Worm (Caenorhabditis elegans): ENCODE data around the gene srg-46.

ce11 chrV:13369663-13370062, 6.1 kb downstream of the srg-46 start:
- TF ChIP-seq lin-11 (tag; optimal IDR thresholded peaks at IDR 0.05) (no peak), blmp-1 (tag; optimal IDR thresholded peaks at IDR 0.05; ENCODE audit: insufficient read depth) (no peak), lsy-2 (tag; optimal IDR thresholded peaks at IDR 0.05) (no peak), mdl-1 (tag; optimal IDR thresholded peaks at IDR 0.05) (no peak), nhr-12 (tag; optimal IDR thresholded peaks at IDR 0.05) (no peak), unc-62 (GFP tag; optimal IDR thresholded peaks at IDR 0.05) (no peak), fos-1 (tag; optimal IDR thresholded peaks at IDR 0.05) (peak; percentile 63), F13H6.1 (tag; optimal IDR thresholded peaks at IDR 0.05) (peak; percentile 1), ceh-82 (tag; optimal IDR thresholded peaks at IDR 0.05) (no peak), elt-3 (tag; optimal IDR thresholded peaks at IDR 0.05) (no peak)
